Fruit fly (Drosophila melanogaster) whole organism, embryonic: Measurements from ENCODE around the gene EndoGI.

Experiments used
- Abd-B ChIP-seq: fragments of 200-800 bp; sonication (Bioruptor generic); optimal IDR thresholded peaks from 2 replicates; lab custom pipeline; 2018; ENCODE audit warnings: missing biosample characterization, mild to moderate bottlenecking, missing genetic modification characterization, moderate library complexity
- BEAF-32 ChIP-seq: fragments of 200-800 bp; sonication (Bioruptor generic); optimal IDR thresholded peaks from 3 replicates; lab custom pipeline; 2017; ENCODE audit warnings: missing biosample characterization, missing genetic modification characterization, mild to moderate bottlenecking, moderate library complexity, missing genetic modification reagents
- Blimp-1 ChIP-seq: fragments of 200-800 bp; sonication (Bioruptor generic); optimal IDR thresholded peaks from 3 replicates; lab custom pipeline; 2018; ENCODE audit warnings: missing biosample characterization, missing genetic modification characterization, mild to moderate bottlenecking, moderate library complexity, missing genetic modification reagents
- CG10462 ChIP-seq: fragments of 200-800 bp; sonication (Bioruptor generic); optimal IDR thresholded peaks from 2 replicates; lab custom pipeline; 2016; ENCODE audit warnings: missing biosample characterization, missing genetic modification characterization
- CG12299 ChIP-seq: fragments of 200-800 bp; sonication (Bioruptor generic); optimal IDR thresholded peaks from 2 replicates; lab custom pipeline; 2018; ENCODE audit warnings: missing biosample characterization, mild to moderate bottlenecking, missing genetic modification characterization
- CG12659 ChIP-seq: fragments of 200-800 bp; sonication (Bioruptor generic); optimal IDR thresholded peaks from 3 replicates; lab custom pipeline; 2017; ENCODE audit warnings: mild to moderate bottlenecking, missing biosample characterization, missing genetic modification reagents, missing genetic modification characterization
- CG13424 ChIP-seq: fragments of 200-800 bp; sonication (Bioruptor generic); optimal IDR thresholded peaks from 2 replicates; lab custom pipeline; 2019; ENCODE audit warnings: missing biosample characterization, mild to moderate bottlenecking, missing genetic modification characterization, moderate library complexity
- CG14441 ChIP-seq: fragments of 200-800 bp; sonication (Bioruptor generic); IDR thresholded peaks from 2 replicates; pipeline ENCODE4 v1.3.6; 2022; ENCODE audit warnings: missing biosample characterization, missing genetic modification characterization
- CG15696 ChIP-seq: fragments of 200-800 bp; sonication (Bioruptor generic); optimal IDR thresholded peaks from 2 replicates; lab custom pipeline; 2019; ENCODE audit warnings: missing biosample characterization, mild to moderate bottlenecking, missing genetic modification characterization, moderate library complexity
- CG17912 ChIP-seq: fragments of 200-800 bp; sonication (Bioruptor generic); optimal IDR thresholded peaks from 2 replicates; lab custom pipeline; 2018; ENCODE audit warnings: missing biosample characterization, mild to moderate bottlenecking, missing genetic modification characterization
- CG18476 ChIP-seq: fragments of 200-800 bp; sonication (Bioruptor generic); optimal IDR thresholded peaks from 2 replicates; lab custom pipeline; 2016; ENCODE audit warnings: missing biosample characterization, mild to moderate bottlenecking, missing genetic modification characterization
- CG4707 ChIP-seq: fragments of 200-800 bp; sonication (Bioruptor generic); optimal IDR thresholded peaks from 2 replicates; lab custom pipeline; 2018; ENCODE audit warnings: missing biosample characterization, mild to moderate bottlenecking, missing genetic modification characterization, moderate library complexity
- CG4730 ChIP-seq: fragments of 200-800 bp; sonication (Bioruptor generic); IDR thresholded peaks from 2 replicates; pipeline ENCODE4 v1.3.6; 2022; ENCODE audit warnings: missing biosample characterization, missing genetic modification characterization
- CG4820 ChIP-seq: fragments of 200-800 bp; sonication (Bioruptor generic); optimal IDR thresholded peaks from 3 replicates; lab custom pipeline; 2016; ENCODE audit warnings: missing biosample characterization, missing genetic modification characterization
- CG5245 ChIP-seq: fragments of 200-800 bp; sonication (Bioruptor generic); optimal IDR thresholded peaks from 3 replicates; lab custom pipeline; 2016; ENCODE audit warnings: missing biosample characterization, missing genetic modification characterization
- CG6683 ChIP-seq: fragments of 200-800 bp; sonication (Bioruptor generic); optimal IDR thresholded peaks from 2 replicates; lab custom pipeline; 2017; ENCODE audit warnings: missing biosample characterization, mild to moderate bottlenecking, missing genetic modification characterization, missing genetic modification reagents
- CG8944 ChIP-seq: fragments of 200-800 bp; sonication (Bioruptor generic); optimal IDR thresholded peaks from 3 replicates; lab custom pipeline; 2016; ENCODE audit warnings: missing biosample characterization, missing genetic modification characterization
- CG9609 ChIP-seq: fragments of 200-800 bp; sonication (Bioruptor generic); optimal IDR thresholded peaks from 3 replicates; lab custom pipeline; 2016; ENCODE audit warnings: missing biosample characterization, missing genetic modification characterization
- CG9727 ChIP-seq: fragments of 200-800 bp; sonication (Bioruptor generic); optimal IDR thresholded peaks from 3 replicates; lab custom pipeline; 2017; ENCODE audit warnings: missing biosample characterization, mild to moderate bottlenecking, missing genetic modification characterization
- D19B ChIP-seq: fragments of 200-800 bp; sonication (Bioruptor generic); optimal IDR thresholded peaks from 2 replicates; lab custom pipeline; 2017; ENCODE audit warnings: missing biosample characterization, mild to moderate bottlenecking, missing genetic modification characterization
- Eip74EF ChIP-seq, 2 experiments: fragments of 200-800 bp in 1 of 2; fragments of >200 bp in 1 of 2; sonication (Bioruptor generic) in 1 of 2; optimal IDR thresholded peaks; 2 replicates each; lab custom pipeline; 2017 to 2019; ENCODE audit warnings: missing biosample characterization in 2 of 2, missing genetic modification characterization in 2 of 2, mild to moderate bottlenecking in 1 of 2, moderate library complexity in 1 of 2
- HLH54F ChIP-seq: fragments of 200-800 bp; sonication (Bioruptor generic); optimal IDR thresholded peaks from 3 replicates; lab custom pipeline; 2016; ENCODE audit warnings: missing biosample characterization, missing genetic modification characterization
- Hr51 ChIP-seq, 2 experiments: fragments of 200-800 bp; sonication (Bioruptor generic); optimal IDR thresholded peaks; 2 replicates in 1 of 2; 3 replicates in 1 of 2; lab custom pipeline; 2016 to 2018; ENCODE audit warnings: missing biosample characterization in 2 of 2, missing genetic modification characterization in 2 of 2, mild to moderate bottlenecking in 1 of 2, moderate library complexity in 1 of 2
- Lhr ChIP-seq: fragments of 200-800 bp; sonication (Bioruptor generic); optimal IDR thresholded peaks from 3 replicates; lab custom pipeline; 2017; ENCODE audit warnings: mild to moderate bottlenecking, missing biosample characterization, missing genetic modification reagents, missing genetic modification characterization
- MESR4 ChIP-seq: fragments of 200-800 bp; sonication (Bioruptor generic); optimal IDR thresholded peaks from 2 replicates; lab custom pipeline; 2018; ENCODE audit warnings: missing biosample characterization, mild to moderate bottlenecking, missing genetic modification characterization, moderate library complexity
- Mad ChIP-seq: fragments of 200-800 bp; sonication (Bioruptor generic); optimal IDR thresholded peaks from 2 replicates; lab custom pipeline; 2016; ENCODE audit warnings: missing biosample characterization, missing genetic modification characterization
- Neu2 ChIP-seq: fragments of 200-800 bp; sonication (Bioruptor generic); optimal IDR thresholded peaks from 3 replicates; lab custom pipeline; 2016; ENCODE audit warnings: missing biosample characterization, missing genetic modification characterization, borderline replicate concordance
- Poxn ChIP-seq: fragments of 200-800 bp; sonication (Bioruptor generic); IDR thresholded peaks from 2 replicates; pipeline ENCODE4 v1.3.6; 2022; ENCODE audit warnings: missing biosample characterization, missing genetic modification characterization
- al ChIP-seq: fragments of 200-800 bp; sonication (Bioruptor generic); IDR thresholded peaks from 2 replicates; pipeline ENCODE4 v1.3.6; 2022; ENCODE audit warnings: missing biosample characterization, missing genetic modification characterization
- az2 ChIP-seq: fragments of 200-800 bp; sonication (Bioruptor generic); optimal IDR thresholded peaks from 3 replicates; lab custom pipeline; 2016; ENCODE audit warnings: missing biosample characterization, missing genetic modification characterization
- crc ChIP-seq: fragments of 200-800 bp; sonication (Bioruptor generic); optimal IDR thresholded peaks from 2 replicates; lab custom pipeline; 2016; ENCODE audit warnings: missing biosample characterization, missing genetic modification characterization
- crp ChIP-seq, 2 experiments: fragments of 200-800 bp; sonication (Bioruptor generic); optimal IDR thresholded peaks; 2 replicates in 1 of 2; 3 replicates in 1 of 2; lab custom pipeline; 2017; ENCODE audit warnings: missing biosample characterization in 2 of 2, missing genetic modification characterization in 2 of 2, mild to moderate bottlenecking in 1 of 2, moderate library complexity in 1 of 2
- cwo ChIP-seq: fragments of 200-800 bp; sonication (Bioruptor generic); optimal IDR thresholded peaks from 3 replicates; lab custom pipeline; 2017; ENCODE audit warnings: missing biosample characterization, missing genetic modification characterization, mild to moderate bottlenecking, moderate library complexity, missing genetic modification reagents
- ems ChIP-seq: fragments of 200-800 bp; sonication (Bioruptor generic); optimal IDR thresholded peaks from 3 replicates; lab custom pipeline; 2016; ENCODE audit warnings: missing biosample characterization, missing genetic modification characterization
- en ChIP-seq: fragments of 200-800 bp; sonication (Bioruptor generic); optimal IDR thresholded peaks from 2 replicates; lab custom pipeline; 2016; ENCODE audit warnings: missing biosample characterization, missing genetic modification characterization
- eyg ChIP-seq: fragments of 200-800 bp; sonication (Bioruptor generic); optimal IDR thresholded peaks from 3 replicates; lab custom pipeline; 2016; ENCODE audit warnings: missing biosample characterization, missing genetic modification characterization
- fd3F ChIP-seq: fragments of 200-800 bp; sonication (Bioruptor generic); optimal IDR thresholded peaks from 2 replicates; lab custom pipeline; 2018; ENCODE audit warnings: missing biosample characterization, mild to moderate bottlenecking, missing genetic modification characterization, moderate library complexity
- gem ChIP-seq: fragments of 200-800 bp; sonication (Bioruptor generic); optimal IDR thresholded peaks from 2 replicates; lab custom pipeline; 2019; ENCODE audit warnings: missing biosample characterization, mild to moderate bottlenecking, missing genetic modification characterization, moderate library complexity
- ind ChIP-seq: fragments of 200-800 bp; sonication (Bioruptor generic); optimal IDR thresholded peaks from 3 replicates; lab custom pipeline; 2016; ENCODE audit warnings: missing biosample characterization, missing genetic modification characterization
- jing ChIP-seq: fragments of 200-800 bp; sonication (Bioruptor generic); optimal IDR thresholded peaks from 2 replicates; lab custom pipeline; 2018; ENCODE audit warnings: missing biosample characterization, mild to moderate bottlenecking, missing genetic modification characterization
- mirr ChIP-seq: fragments of 200-800 bp; sonication (Bioruptor generic); optimal IDR thresholded peaks from 3 replicates; lab custom pipeline; 2018; ENCODE audit warnings: missing biosample characterization, mild to moderate bottlenecking, missing genetic modification characterization
- otp ChIP-seq: fragments of 200-800 bp; sonication (Bioruptor generic); IDR thresholded peaks from 3 replicates; pipeline ENCODE4, ENCODE4 v1.3.6; 2022; ENCODE audit warnings: missing biosample characterization, missing genetic modification characterization
- pfk ChIP-seq: fragments of 200-800 bp; sonication (Bioruptor generic); optimal IDR thresholded peaks from 2 replicates; lab custom pipeline; 2018; ENCODE audit warnings: missing biosample characterization, mild to moderate bottlenecking, missing genetic modification characterization, moderate library complexity
- rib ChIP-seq: fragments of 200-800 bp; sonication (Bioruptor generic); IDR thresholded peaks from 2 replicates; pipeline ENCODE4 v1.3.6; 2022; ENCODE audit warnings: missing biosample characterization, missing genetic modification characterization
- sd ChIP-seq: fragments of 200-800 bp; sonication (Bioruptor generic); optimal IDR thresholded peaks from 3 replicates; lab custom pipeline; 2018; ENCODE audit warnings: missing biosample characterization, mild to moderate bottlenecking, missing genetic modification characterization, moderate library complexity
- sqz ChIP-seq: fragments of 200-800 bp; sonication (Bioruptor generic); optimal IDR thresholded peaks from 3 replicates; lab custom pipeline; 2018; ENCODE audit warnings: missing biosample characterization, mild to moderate bottlenecking, missing genetic modification characterization
- stc ChIP-seq: fragments of 200-800 bp; sonication (Bioruptor generic); IDR thresholded peaks from 2 replicates; pipeline ENCODE4 v1.3.6; 2022; ENCODE audit warnings: missing biosample characterization, missing genetic modification characterization
- tap ChIP-seq: fragments of 200-800 bp; optimal IDR thresholded peaks from 3 replicates; lab custom pipeline; 2019; ENCODE audit warnings: missing biosample characterization, mild to moderate bottlenecking, missing genetic modification characterization, moderate library complexity
- unpg ChIP-seq: fragments of 200-800 bp; sonication (Bioruptor generic); optimal IDR thresholded peaks from 3 replicates; lab custom pipeline; 2018; ENCODE audit warnings: missing biosample characterization, mild to moderate bottlenecking, missing genetic modification characterization, moderate library complexity
- usp ChIP-seq: fragments of >200 bp; optimal IDR thresholded peaks from 2 replicates; lab custom pipeline; 2017; ENCODE audit warnings: missing biosample characterization, missing genetic modification characterization

EndoGI gene

dm6 chr2L:16275809-16276178 lies 18.3 kb downstream of the EndoGI start (continued):
- no peak for TF ChIP-seq BEAF-32 (GFP tag; lab: Kevin White, UChicago)
- TF ChIP-seq jing (GFP tag; lab: Kevin White, UChicago): peak; percentile 33
- TF ChIP-seq CG17912 (GFP tag; lab: Kevin White, UChicago): no peak
- TF ChIP-seq CG13424 (tag; lab: Kevin White, UChicago): peak; percentile 28
- TF ChIP-seq HLH54F (GFP tag; lab: Kevin White, UChicago): peak; percentile 30
- peak; percentile 2 for TF ChIP-seq fd3F (GFP tag; lab: Kevin White, UChicago)
- TF ChIP-seq sd (tag; lab: Kevin White, UChicago): peak; percentile 29
- peak; percentile 68 for TF ChIP-seq cwo (GFP tag; lab: Kevin White, UChicago)
- TF ChIP-seq CG4820 (GFP tag; lab: Kevin White, UChicago): no peak
- no peak for TF ChIP-seq en (GFP tag; lab: Kevin White, UChicago)
- TF ChIP-seq stc (GFP tag; lab: Robert Waterston, UW): 0 out of 2 replicates have a peak, but pooled peaks have one; percentile 8
- TF ChIP-seq mirr (GFP tag; lab: Kevin White, UChicago): no peak
- TF ChIP-seq az2: peak; percentile 16
- peak; percentile 47 for TF ChIP-seq CG18476 (GFP tag; lab: Kevin White, UChicago)
- TF ChIP-seq CG15696 (tag; lab: Kevin White, UChicago): no peak
- no peak for TF ChIP-seq al
- no peak for TF ChIP-seq rib (GFP tag; lab: Robert Waterston, UW)
- no peak for TF ChIP-seq CG5245
- TF ChIP-seq D19B (GFP tag; lab: Kevin White, UChicago): peak; percentile 36
- peak; percentile 40 for TF ChIP-seq CG6683 (GFP tag; lab: Kevin White, UChicago)
- no peak for TF ChIP-seq CG8944
- TF ChIP-seq Eip74EF (GFP tag; optimal IDR thresholded peaks at IDR 0.05; lab: Kevin White, UChicago): no peak
- no peak for TF ChIP-seq Poxn
- no peak for TF ChIP-seq MESR4 (GFP tag; lab: Kevin White, UChicago)
- TF ChIP-seq Abd-B (GFP tag; lab: Kevin White, UChicago): no peak
- TF ChIP-seq tap (tag; lab: Kevin White, UChicago): no peak
- no peak for TF ChIP-seq sqz (GFP tag; lab: Kevin White, UChicago)
- peak; percentile 55 for TF ChIP-seq unpg (GFP tag; lab: Kevin White, UChicago)
- peak; percentile 11 for TF ChIP-seq ind (GFP tag; lab: Kevin White, UChicago)
- 0 out of 2 replicates have a peak, but pooled peaks have one; percentile 27 for TF ChIP-seq CG14441
- no peak for TF ChIP-seq pfk
- TF ChIP-seq gem (tag; lab: Kevin White, UChicago): peak; percentile 72
- peak; percentile 42 for TF ChIP-seq eyg
- peak in 1 of 2 experiments; percentile 70 for TF ChIP-seq Hr51 (GFP tag; optimal IDR thresholded peaks at IDR 0.05; lab: Kevin White, UChicago)
- TF ChIP-seq CG10462 (GFP tag; lab: Kevin White, UChicago): no peak
- peak; percentile 63 for TF ChIP-seq CG9727
- no peak for TF ChIP-seq crc (GFP tag; lab: Kevin White, UChicago)
- TF ChIP-seq CG4730 (GFP tag; lab: Robert Waterston, UW): no peak
- peak; percentile 52 for TF ChIP-seq Blimp-1 (GFP tag; lab: Kevin White, UChicago)
- peak; percentile 78 for TF ChIP-seq Neu2 (GFP tag; lab: Kevin White, UChicago)
- TF ChIP-seq CG9609 (GFP tag; lab: Kevin White, UChicago): no peak
- no peak for TF ChIP-seq crp (GFP tag; optimal IDR thresholded peaks at IDR 0.05; lab: Kevin White, UChicago)
- TF ChIP-seq CG12299: peak; percentile 17
- TF ChIP-seq ems: peak; percentile 20
- peak; percentile 48 for TF ChIP-seq CG12659
- TF ChIP-seq Mad (GFP tag; lab: Kevin White, UChicago): peak; percentile 13
- no peak for TF ChIP-seq usp (GFP tag; lab: Kevin White, UChicago)
- TF ChIP-seq Lhr (GFP tag; lab: Kevin White, UChicago): no peak
- TF ChIP-seq otp (GFP tag; lab: Robert Waterston, UW): no peak
- TF ChIP-seq CG4707: no peak
